Fruit fly (Drosophila melanogaster): ENCODE data around the gene ctp.

The ctp gene

dm6 chrX:4699775-4700174 lies 12.2 kb downstream of the ctp start (continued):
- no peak for TF ChIP-seq exex (tag; optimal IDR thresholded peaks at IDR 0.05)
- TF ChIP-seq vfl (GFP tag; optimal IDR thresholded peaks at IDR 0.05), result no peak
- peak; percentile 27 for TF ChIP-seq Hr3 (GFP tag; optimal IDR thresholded peaks at IDR 0.05)
- peak; percentile 33 for TF ChIP-seq lilli (GFP tag; optimal IDR thresholded peaks at IDR 0.05)
- no peak for TF ChIP-seq hkb (optimal IDR thresholded peaks at IDR 0.05)
- TF ChIP-seq hkb (GFP tag; IDR thresholded peaks at IDR 0.05), result peak; percentile 49
- TF ChIP-seq CG3163 (GFP tag; optimal IDR thresholded peaks at IDR 0.05), result no peak
- no peak for TF ChIP-seq CG13296 (GFP tag; optimal IDR thresholded peaks at IDR 0.05)
- TF ChIP-seq slou (GFP tag; optimal IDR thresholded peaks at IDR 0.05), result peak; percentile 7
- TF ChIP-seq tgo (GFP tag; IDR thresholded peaks at IDR 0.05), result peak; percentile 20; the same call in 2 of the 3 replicates
- peak; percentile 46 for TF ChIP-seq Med (GFP tag)
- no peak for TF ChIP-seq Hr78 (GFP tag; optimal IDR thresholded peaks at IDR 0.05)
- peak; percentile 19; the same call in 1 of the 2 replicates for TF ChIP-seq Rfx (GFP tag; IDR thresholded peaks at IDR 0.05)
- peak; percentile 38; the same call in 1 of the 2 replicates for TF ChIP-seq CG14014 (GFP tag; IDR thresholded peaks at IDR 0.05)
- no peak for TF ChIP-seq amos (GFP tag; IDR thresholded peaks at IDR 0.05; ENCODE audit: partially characterized antibody)
- TF ChIP-seq Gug (GFP tag; IDR thresholded peaks at IDR 0.05), result no peak
- peak; percentile 7 for TF ChIP-seq CG10209 (GFP tag; optimal IDR thresholded peaks at IDR 0.05)
- no peak for TF ChIP-seq Nf-YC (tag; optimal IDR thresholded peaks at IDR 0.05)
- TF ChIP-seq CG15479 (GFP tag; optimal IDR thresholded peaks at IDR 0.05), result no peak
- no peak for TF ChIP-seq psq (GFP tag; optimal IDR thresholded peaks at IDR 0.05)
- TF ChIP-seq jigr1 (GFP tag; IDR thresholded peaks at IDR 0.05), result no peak
- TF ChIP-seq CG14667 (GFP tag; IDR thresholded peaks at IDR 0.05), result no peak
- no peak for TF ChIP-seq CG16813 (GFP tag; IDR thresholded peaks at IDR 0.05; ENCODE audit: partially characterized antibody)
- peak; percentile 30 for TF ChIP-seq nmo (GFP tag; optimal IDR thresholded peaks at IDR 0.05)
- no peak for TF ChIP-seq CG10274 (GFP tag; optimal IDR thresholded peaks at IDR 0.05)
- TF ChIP-seq Ptx1 (GFP tag; IDR thresholded peaks at IDR 0.05), result peak; percentile 38; the same call in 1 of the 2 replicates
- TF ChIP-seq CG12659 (GFP tag; optimal IDR thresholded peaks at IDR 0.05), result peak; percentile 7
- TF ChIP-seq tio (GFP tag; optimal IDR thresholded peaks at IDR 0.05), result peak; percentile 61
- no peak for TF ChIP-seq CG3995 (GFP tag; optimal IDR thresholded peaks at IDR 0.05)
- peak; percentile 60 for TF ChIP-seq dmrt99B (tag; optimal IDR thresholded peaks at IDR 0.05)

- no peak for TF ChIP-seq D (optimal IDR thresholded peaks at IDR 0.05)
- TF ChIP-seq D (GFP tag; optimal IDR thresholded peaks at IDR 0.05), result no peak
- TF ChIP-seq wor (GFP tag; IDR thresholded peaks at IDR 0.05), result no peak
- no peak for TF ChIP-seq fd64A (GFP tag; optimal IDR thresholded peaks at IDR 0.05)
- TF ChIP-seq BEAF-32 (GFP tag; optimal IDR thresholded peaks at IDR 0.05), result peak; percentile 22
- TF ChIP-seq CG15479 (GFP tag; optimal IDR thresholded peaks at IDR 0.05), result peak; percentile 24
- peak; percentile 68 for TF ChIP-seq Vsx1 (GFP tag; optimal IDR thresholded peaks at IDR 0.05)
- no peak for TF ChIP-seq dysf (GFP tag; IDR thresholded peaks at IDR 0.05)
- TF ChIP-seq gfzf (GFP tag; optimal IDR thresholded peaks at IDR 0.05), result peak; percentile 76
- no peak for TF ChIP-seq Six4 (GFP tag; optimal IDR thresholded peaks at IDR 0.05)
- no peak for TF ChIP-seq HLH54F (GFP tag; optimal IDR thresholded peaks at IDR 0.05)
- no peak for TF ChIP-seq HLH3B (GFP tag; IDR thresholded peaks at IDR 0.05)
- no peak for TF ChIP-seq CG6254 (GFP tag; optimal IDR thresholded peaks at IDR 0.05)
- TF ChIP-seq CG9797 (GFP tag; optimal IDR thresholded peaks at IDR 0.05), result peak; percentile 45
- TF ChIP-seq HmgZ (tag; optimal IDR thresholded peaks at IDR 0.05), result peak; percentile 18
- peak; percentile 21; the same call in 1 of the 2 replicates for TF ChIP-seq slbo (GFP tag; IDR thresholded peaks at IDR 0.05)
- TF ChIP-seq CG12659 (GFP tag; optimal IDR thresholded peaks at IDR 0.05), result peak; percentile 18
- no peak for TF ChIP-seq Dfd (GFP tag; optimal IDR thresholded peaks at IDR 0.05)
- TF ChIP-seq cwo (GFP tag; optimal IDR thresholded peaks at IDR 0.05), result no peak
- no peak for TF ChIP-seq oc (tag; optimal IDR thresholded peaks at IDR 0.05)
- TF ChIP-seq grau (tag; optimal IDR thresholded peaks at IDR 0.05), result no peak
- TF ChIP-seq CG17361 (GFP tag; IDR thresholded peaks at IDR 0.05), result 0 out of 3 replicates have a peak, but pooled peaks have one; percentile 9
- TF ChIP-seq CG34422 (GFP tag; IDR thresholded peaks at IDR 0.05), result peak; percentile 8; the same call in 1 of the 3 replicates
- TF ChIP-seq E2f2 (GFP tag; IDR thresholded peaks at IDR 0.05), result 0 out of 2 replicates have a peak, but pooled peaks have one; percentile 16
These were observed 14.5 kb downstream of the ctp start, which contains the start of gene Pdha for dm6 chrX:4702118-4702517. Gene Pdha (plus strand): TSS chrX:4702284.
